Fruit fly (Drosophila melanogaster) whole organism, embryonic: ENCODE data around the gene mwh.

Experiments
- Asciz ChIP-seq: fragments of 200-800 bp; sonication (Bioruptor generic); optimal IDR thresholded peaks from 2 replicates; lab custom pipeline; 2017; ENCODE audit warnings: missing biosample characterization, mild to moderate bottlenecking, missing genetic modification characterization, missing genetic modification reagents
- Atf-2 ChIP-seq: fragments of 200-800 bp; sonication (Bioruptor generic); optimal IDR thresholded peaks from 2 replicates; lab custom pipeline; 2016; ENCODE audit warnings: missing biosample characterization, missing genetic modification characterization
- Atf6 ChIP-seq: fragments of 200-800 bp; sonication (Bioruptor generic); IDR thresholded peaks from 2 replicates; pipeline ENCODE4 v1.3.6; 2022; ENCODE audit warnings: missing biosample characterization, missing genetic modification characterization
- Bgb ChIP-seq: fragments of 200-800 bp; sonication (Bioruptor generic); IDR thresholded peaks from 2 replicates; pipeline ENCODE4 v1.3.6; 2022; ENCODE audit warnings: missing biosample characterization, missing genetic modification characterization; ENCODE audit not compliant: partially characterized antibody
- CG10366 ChIP-seq: fragments of 200-800 bp; sonication (Bioruptor generic); IDR thresholded peaks from 2 replicates; pipeline ENCODE4 v1.3.6; 2022; ENCODE audit warnings: missing biosample characterization, missing genetic modification characterization
- CG11398 ChIP-seq: fragments of 200-800 bp; sonication (Bioruptor generic); optimal IDR thresholded peaks from 2 replicates; lab custom pipeline; 2016; ENCODE audit warnings: missing biosample characterization, missing genetic modification characterization
- CG11504 ChIP-seq: fragments of 200-800 bp; sonication (Bioruptor generic); optimal IDR thresholded peaks from 3 replicates; lab custom pipeline; 2019; ENCODE audit warnings: missing biosample characterization, mild to moderate bottlenecking, missing genetic modification characterization, moderate library complexity
- CG11560 ChIP-seq: fragments of 200-800 bp; sonication (Bioruptor generic); IDR thresholded peaks from 3 replicates; pipeline ENCODE4 v1.3.6; 2022; ENCODE audit warnings: missing biosample characterization, missing genetic modification characterization
- CG12744 ChIP-seq: fragments of 200-800 bp; sonication (Bioruptor generic); optimal IDR thresholded peaks from 2 replicates; lab custom pipeline; 2016; ENCODE audit warnings: missing biosample characterization, missing genetic modification characterization
- CG12769 ChIP-seq: fragments of 200-800 bp; sonication (Bioruptor generic); optimal IDR thresholded peaks from 2 replicates; lab custom pipeline; 2019; ENCODE audit warnings: missing biosample characterization, mild to moderate bottlenecking, missing genetic modification characterization, moderate library complexity
- CG13287 ChIP-seq: fragments of 200-800 bp; sonication (Bioruptor generic); IDR thresholded peaks from 2 replicates; pipeline ENCODE4 v1.3.6; 2022; ENCODE audit warnings: missing biosample characterization, missing genetic modification characterization; ENCODE audit not compliant: partially characterized antibody
- CG14014 ChIP-seq: fragments of 200-800 bp; sonication (Bioruptor generic); IDR thresholded peaks from 2 replicates; pipeline ENCODE4 v1.3.6; 2022; ENCODE audit warnings: missing biosample characterization, missing genetic modification characterization
- CG1647 ChIP-seq: fragments of 200-800 bp; sonication (Bioruptor generic); optimal IDR thresholded peaks from 3 replicates; lab custom pipeline; 2016; ENCODE audit warnings: missing biosample characterization, missing genetic modification characterization
- CG17829 ChIP-seq: fragments of 200-800 bp; optimal IDR thresholded peaks from 2 replicates; lab custom pipeline; 2019; ENCODE audit warnings: missing biosample characterization, mild to moderate bottlenecking, missing genetic modification characterization, moderate library complexity
- CG18476 ChIP-seq: fragments of 200-800 bp; sonication (Bioruptor generic); optimal IDR thresholded peaks from 2 replicates; lab custom pipeline; 2016; ENCODE audit warnings: missing biosample characterization, mild to moderate bottlenecking, missing genetic modification characterization
- CG2199 ChIP-seq: fragments of 200-800 bp; sonication (Bioruptor generic); IDR thresholded peaks from 3 replicates; pipeline ENCODE4 v1.3.6; 2022; ENCODE audit warnings: missing biosample characterization, missing genetic modification characterization
- CG2678 ChIP-seq: fragments of 200-800 bp; sonication (Bioruptor generic); optimal IDR thresholded peaks from 3 replicates; lab custom pipeline; 2019; ENCODE audit warnings: missing biosample characterization, mild to moderate bottlenecking, missing genetic modification characterization, moderate library complexity
- CG3281 ChIP-seq: fragments of 200-800 bp; sonication (Bioruptor generic); optimal IDR thresholded peaks from 3 replicates; lab custom pipeline; 2017; ENCODE audit warnings: missing biosample characterization, mild to moderate bottlenecking, missing genetic modification characterization
- CG3726 ChIP-seq: fragments of 200-800 bp; sonication (Bioruptor generic); IDR thresholded peaks from 3 replicates; pipeline ENCODE4, ENCODE4 v1.3.6; 2022; ENCODE audit warnings: missing biosample characterization, missing genetic modification characterization
- CG3995 ChIP-seq: fragments of 200-800 bp; sonication (Bioruptor generic); optimal IDR thresholded peaks from 3 replicates; lab custom pipeline; 2016; ENCODE audit warnings: missing biosample characterization, missing genetic modification characterization
- CG4328 ChIP-seq: fragments of 200-800 bp; sonication (Bioruptor generic); optimal IDR thresholded peaks from 3 replicates; lab custom pipeline; 2017; ENCODE audit warnings: missing biosample characterization, missing genetic modification reagents, missing genetic modification characterization
- CG4404 ChIP-seq: fragments of 200-800 bp; sonication (Bioruptor generic); IDR thresholded peaks from 2 replicates; pipeline ENCODE4 v1.3.6; 2022; ENCODE audit warnings: missing biosample characterization, missing genetic modification characterization
- CG4730 ChIP-seq: fragments of 200-800 bp; sonication (Bioruptor generic); IDR thresholded peaks from 2 replicates; pipeline ENCODE4 v1.3.6; 2022; ENCODE audit warnings: missing biosample characterization, missing genetic modification characterization
- CG5180 ChIP-seq: fragments of 200-800 bp; sonication (Bioruptor generic); optimal IDR thresholded peaks from 3 replicates; lab custom pipeline; 2017; ENCODE audit warnings: missing biosample characterization, missing genetic modification characterization, mild to moderate bottlenecking, moderate library complexity, missing genetic modification reagents
- CG5245 ChIP-seq: fragments of 200-800 bp; sonication (Bioruptor generic); optimal IDR thresholded peaks from 3 replicates; lab custom pipeline; 2016; ENCODE audit warnings: missing biosample characterization, missing genetic modification characterization
- CG7372 ChIP-seq: fragments of 200-800 bp; sonication (Bioruptor generic); IDR thresholded peaks from 2 replicates; pipeline ENCODE4 v1.3.6; 2022; ENCODE audit warnings: missing biosample characterization, missing genetic modification characterization
- CG7786 ChIP-seq: fragments of 200-800 bp; sonication (Bioruptor generic); optimal IDR thresholded peaks from 2 replicates; lab custom pipeline; 2016; ENCODE audit warnings: missing biosample characterization, missing genetic modification characterization
- CG7963 ChIP-seq: fragments of 200-800 bp; sonication (Bioruptor generic); IDR thresholded peaks from 3 replicates; pipeline ENCODE4 v1.3.6; 2022; ENCODE audit warnings: missing biosample characterization, missing genetic modification characterization; ENCODE audit not compliant: partially characterized antibody
- CG9817 ChIP-seq: fragments of 200-800 bp; sonication (Bioruptor generic); optimal IDR thresholded peaks from 2 replicates; lab custom pipeline; 2018; ENCODE audit warnings: missing biosample characterization, mild to moderate bottlenecking, missing genetic modification characterization, moderate library complexity
- Dref ChIP-seq: fragments of 200-800 bp; sonication (Bioruptor generic); IDR thresholded peaks from 2 replicates; pipeline ENCODE4 v1.3.6; 2022; ENCODE audit warnings: missing biosample characterization, missing genetic modification characterization
- Eip74EF ChIP-seq, 2 experiments: fragments of 200-800 bp in 1 of 2; fragments of >200 bp in 1 of 2; sonication (Bioruptor generic) in 1 of 2; optimal IDR thresholded peaks; 2 replicates each; lab custom pipeline; 2017 to 2019; ENCODE audit warnings: missing biosample characterization in 2 of 2, missing genetic modification characterization in 2 of 2, mild to moderate bottlenecking in 1 of 2, moderate library complexity in 1 of 2
- Hmx ChIP-seq: fragments of 200-800 bp; sonication (Bioruptor generic); optimal IDR thresholded peaks from 2 replicates; lab custom pipeline; 2016; ENCODE audit warnings: missing biosample characterization, missing genetic modification characterization
- Hr78 ChIP-seq, 2 experiments: fragments of 200-800 bp in 1 of 2; fragments of >200 bp in 1 of 2; sonication (Bioruptor generic) in 1 of 2; optimal IDR thresholded peaks; 2 replicates each; lab custom pipeline; 2017 to 2019; ENCODE audit warnings: missing biosample characterization in 2 of 2, missing genetic modification characterization in 2 of 2, mild to moderate bottlenecking in 1 of 2, moderate library complexity in 1 of 2
- Oaz ChIP-seq: fragments of 200-800 bp; sonication (Bioruptor generic); IDR thresholded peaks from 2 replicates; pipeline ENCODE4 v1.3.6; 2022; ENCODE audit warnings: missing biosample characterization, missing genetic modification characterization
- amos ChIP-seq: fragments of 200-800 bp; sonication (Bioruptor generic); IDR thresholded peaks from 2 replicates; pipeline ENCODE4 v1.3.6; 2022; ENCODE audit warnings: missing biosample characterization, missing genetic modification characterization; ENCODE audit not compliant: partially characterized antibody
- ase ChIP-seq: fragments of 200-800 bp; sonication (Bioruptor generic); IDR thresholded peaks from 3 replicates; pipeline ENCODE4 v1.3.6; 2022; ENCODE audit warnings: missing biosample characterization, missing genetic modification characterization
- corto ChIP-seq: fragments of 200-800 bp; sonication (Bioruptor generic); optimal IDR thresholded peaks from 2 replicates; lab custom pipeline; 2016; ENCODE audit warnings: missing biosample characterization, mild to moderate bottlenecking, missing genetic modification characterization, moderate library complexity
- crc ChIP-seq: fragments of 200-800 bp; sonication (Bioruptor generic); optimal IDR thresholded peaks from 2 replicates; lab custom pipeline; 2016; ENCODE audit warnings: missing biosample characterization, missing genetic modification characterization
- crol ChIP-seq: fragments of 200-800 bp; sonication (Bioruptor generic); IDR thresholded peaks from 2 replicates; pipeline ENCODE4 v1.3.6; 2022; ENCODE audit warnings: missing biosample characterization, missing genetic modification characterization
- dimm ChIP-seq: fragments of 200-800 bp; sonication (Bioruptor generic); IDR thresholded peaks from 2 replicates; pipeline ENCODE4 v1.3.6; 2022; ENCODE audit warnings: missing biosample characterization, missing genetic modification characterization
- disco-r ChIP-seq: fragments of 200-800 bp; sonication (Bioruptor generic); optimal IDR thresholded peaks from 2 replicates; lab custom pipeline; 2016; ENCODE audit warnings: missing biosample characterization, missing genetic modification characterization
- fd3F ChIP-seq: fragments of 200-800 bp; sonication (Bioruptor generic); optimal IDR thresholded peaks from 2 replicates; lab custom pipeline; 2018; ENCODE audit warnings: missing biosample characterization, mild to moderate bottlenecking, missing genetic modification characterization, moderate library complexity
- fu2 ChIP-seq: fragments of 200-800 bp; sonication (Bioruptor generic); optimal IDR thresholded peaks from 2 replicates; lab custom pipeline; 2016; ENCODE audit warnings: missing biosample characterization, missing genetic modification characterization
- knrl ChIP-seq: fragments of 200-800 bp; sonication (Bioruptor generic); IDR thresholded peaks from 3 replicates; pipeline ENCODE4 v1.3.6; 2022; ENCODE audit warnings: missing biosample characterization, missing genetic modification characterization; ENCODE audit not compliant: partially characterized antibody
- lab ChIP-seq: fragments of 200-800 bp; sonication (Bioruptor generic); optimal IDR thresholded peaks from 3 replicates; lab custom pipeline; 2017; ENCODE audit warnings: missing biosample characterization, missing genetic modification characterization, mild to moderate bottlenecking, moderate library complexity, missing genetic modification reagents
- nom ChIP-seq: fragments of 200-800 bp; sonication (Bioruptor generic); optimal IDR thresholded peaks from 2 replicates; lab custom pipeline; 2017; ENCODE audit warnings: missing biosample characterization, missing genetic modification characterization, mild to moderate bottlenecking, moderate library complexity, missing genetic modification reagents
- pzg ChIP-seq: fragments of 200-800 bp; sonication (Bioruptor generic); optimal IDR thresholded peaks from 3 replicates; lab custom pipeline; 2018; ENCODE audit warnings: missing biosample characterization, mild to moderate bottlenecking, missing genetic modification characterization, moderate library complexity
- sima ChIP-seq: fragments of 200-800 bp; sonication (Bioruptor generic); optimal IDR thresholded peaks from 2 replicates; lab custom pipeline; 2016; ENCODE audit warnings: missing biosample characterization, missing genetic modification characterization
- stc ChIP-seq: fragments of 200-800 bp; sonication (Bioruptor generic); IDR thresholded peaks from 2 replicates; pipeline ENCODE4 v1.3.6; 2022; ENCODE audit warnings: missing biosample characterization, missing genetic modification characterization
- zen2 ChIP-seq: fragments of 200-800 bp; sonication (Bioruptor generic); IDR thresholded peaks from 3 replicates; pipeline ENCODE4 v1.3.6; 2022; ENCODE audit warnings: missing biosample characterization, missing genetic modification characterization; ENCODE audit not compliant: partially characterized antibody

Gene mwh

DNA sequence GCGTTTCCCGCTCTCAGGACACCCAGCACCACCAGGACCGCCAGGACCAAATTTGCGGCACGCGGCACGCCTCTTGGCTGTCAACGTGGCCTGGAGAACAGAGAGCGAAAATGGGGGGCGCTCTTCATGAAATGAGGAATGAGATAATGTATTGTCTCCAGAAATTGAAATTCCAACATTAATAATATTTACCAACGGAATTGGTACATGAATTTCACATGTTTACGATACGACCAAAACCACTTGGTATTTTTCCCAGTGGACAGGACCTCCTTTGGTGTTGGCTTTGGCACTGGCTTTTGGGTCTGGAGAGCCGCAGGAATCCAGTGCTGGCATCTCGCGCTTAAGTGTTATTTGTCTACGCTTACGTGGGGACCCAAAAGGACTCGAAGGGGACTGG lies 17.1 kb upstream of the mwh start (continued):
- no peak for TF ChIP-seq knrl (GFP tag; lab: Robert Waterston, UW)
- no peak for TF ChIP-seq Hr78 (GFP tag; optimal IDR thresholded peaks at IDR 0.05; lab: Kevin White, UChicago)
- no peak for TF ChIP-seq sima (GFP tag; lab: Kevin White, UChicago)
- TF ChIP-seq nom (GFP tag; lab: Kevin White, UChicago) = no peak
- TF ChIP-seq pzg (GFP tag; lab: Kevin White, UChicago) = no peak
- no peak for TF ChIP-seq CG7963 (GFP tag; lab: Robert Waterston, UW)
- TF ChIP-seq CG18476 = no peak
- TF ChIP-seq CG2678 = peak; percentile 41
- TF ChIP-seq CG11504 (tag; lab: Kevin White, UChicago) = peak; percentile 27
- no peak for TF ChIP-seq CG3726
- peak; percentile 31; the same call in 1 of the 2 replicates for TF ChIP-seq Atf6
- TF ChIP-seq Oaz (GFP tag; lab: Robert Waterston, UW) = 0 out of 2 replicates have a peak, but pooled peaks have one; percentile 27
- TF ChIP-seq zen2 (GFP tag; lab: Robert Waterston, UW) = no peak
- no peak for TF ChIP-seq CG4328 (GFP tag; lab: Kevin White, UChicago)
- 0 out of 2 replicates have a peak, but pooled peaks have one; percentile 44 for TF ChIP-seq CG14014 (GFP tag; lab: Robert Waterston, UW)
- TF ChIP-seq crol (GFP tag; lab: Robert Waterston, UW) = no peak
- no peak for TF ChIP-seq Bgb
- TF ChIP-seq CG2199 = no peak
- TF ChIP-seq CG13287 (GFP tag; lab: Robert Waterston, UW) = no peak
- TF ChIP-seq Atf-2 (GFP tag; lab: Kevin White, UChicago) = no peak
- TF ChIP-seq CG11560 = no peak
- no peak for TF ChIP-seq CG7372 (GFP tag; lab: Robert Waterston, UW)
- TF ChIP-seq disco-r (GFP tag; lab: Kevin White, UChicago) = no peak
- TF ChIP-seq crc (GFP tag; lab: Kevin White, UChicago) = no peak
- TF ChIP-seq corto (GFP tag; lab: Kevin White, UChicago) = no peak
- TF ChIP-seq CG9817 = no peak
- no peak for TF ChIP-seq stc (GFP tag; lab: Robert Waterston, UW)
- no peak for TF ChIP-seq CG5180 (GFP tag; lab: Kevin White, UChicago)
- no peak for TF ChIP-seq CG3281 (GFP tag; lab: Kevin White, UChicago)
- no peak for TF ChIP-seq CG11398 (GFP tag; lab: Kevin White, UChicago)
- no peak for TF ChIP-seq CG1647 (GFP tag; lab: Kevin White, UChicago)
- no peak for TF ChIP-seq ase (GFP tag; lab: Robert Waterston, UW)
- TF ChIP-seq dimm = 0 out of 2 replicates have a peak, but pooled peaks have one; percentile 18
- TF ChIP-seq lab (GFP tag; lab: Kevin White, UChicago) = peak; percentile 53
- TF ChIP-seq CG17829 (tag; lab: Kevin White, UChicago) = no peak
- peak; percentile 31 for TF ChIP-seq CG12769
- TF ChIP-seq CG5245 (GFP tag; lab: Kevin White, UChicago) = no peak
- TF ChIP-seq CG7786 (GFP tag; lab: Kevin White, UChicago) = no peak
- no peak for TF ChIP-seq Asciz (GFP tag; lab: Kevin White, UChicago)
- TF ChIP-seq fd3F (GFP tag; lab: Kevin White, UChicago) = no peak
- TF ChIP-seq CG10366 (GFP tag; lab: Robert Waterston, UW) = no peak
- TF ChIP-seq Eip74EF (GFP tag; optimal IDR thresholded peaks at IDR 0.05; lab: Kevin White, UChicago) = no peak
- no peak for TF ChIP-seq fu2 (GFP tag; lab: Kevin White, UChicago)
- no peak for TF ChIP-seq CG3995 (GFP tag; lab: Kevin White, UChicago)
- TF ChIP-seq amos (GFP tag; lab: Robert Waterston, UW) = no peak
- TF ChIP-seq CG4730 (GFP tag; lab: Robert Waterston, UW) = no peak
- no peak; the same call in 1 of the 2 replicates for TF ChIP-seq CG4404 (GFP tag; lab: Robert Waterston, UW)
- no peak for TF ChIP-seq Hmx
- no peak for TF ChIP-seq Dref
- no peak for TF ChIP-seq CG12744 (GFP tag; lab: Kevin White, UChicago)
